Fruit fly (Drosophila melanogaster) Kc167 (cell line): Measurements from ENCODE around the gene CSN6.

Experiments
- Myc ChIP-seq: fragments of >200 bp; optimal IDR thresholded peaks from 2 replicates; lab custom pipeline; 2017; ENCODE audit warnings: missing external identifiers
- Sin3A ChIP-seq: fragments of >200 bp; optimal IDR thresholded peaks from 2 replicates; lab custom pipeline; 2018; ENCODE audit warnings: missing external identifiers
- h ChIP-seq: fragments of >200 bp; optimal IDR thresholded peaks from 3 replicates; lab custom pipeline; 2018; ENCODE audit warnings: missing external identifiers
- insv ChIP-seq: fragments of >200 bp; optimal IDR thresholded peaks from 3 replicates; lab custom pipeline; 2018; ENCODE audit warnings: missing external identifiers
- psq ChIP-seq: fragments of >200 bp; optimal IDR thresholded peaks from 2 replicates; lab custom pipeline; 2017; ENCODE audit warnings: missing external identifiers
- ttk ChIP-seq: sonication (Bioruptor generic); optimal IDR thresholded peaks from 2 replicates; lab custom pipeline; 2017; ENCODE audit warnings: missing external identifiers

The CSN6 gene

DNA sequence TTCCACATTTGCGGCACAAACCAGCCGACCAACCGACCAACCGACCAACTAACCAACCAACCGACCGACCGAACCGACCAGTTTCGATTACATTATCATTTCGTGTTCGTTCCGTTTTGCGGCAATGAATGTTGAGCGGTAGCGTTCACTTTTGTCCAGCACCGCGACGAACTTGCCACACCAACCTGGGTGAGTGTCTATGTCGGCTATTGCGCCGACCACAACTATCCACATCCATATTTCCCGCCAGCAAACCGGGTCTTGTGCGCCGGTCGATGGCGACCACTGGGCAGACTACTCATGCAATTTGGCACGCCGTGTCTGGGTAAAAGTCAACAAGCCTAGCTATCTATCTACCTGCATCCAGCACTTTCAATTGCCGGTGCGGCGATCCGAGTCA is 3.6 kb upstream of the CSN6 start:
- no peak for TF ChIP-seq ttk (lab: Kevin White, UChicago)
- TF ChIP-seq Myc (lab: Kevin White, UChicago), result no peak
- TF ChIP-seq h (lab: Kevin White, UChicago), result no peak
- no peak for TF ChIP-seq Sin3A (lab: Kevin White, UChicago)
- TF ChIP-seq psq (lab: Kevin White, UChicago), result no peak
- no peak for TF ChIP-seq insv (lab: Kevin White, UChicago)

DNA sequence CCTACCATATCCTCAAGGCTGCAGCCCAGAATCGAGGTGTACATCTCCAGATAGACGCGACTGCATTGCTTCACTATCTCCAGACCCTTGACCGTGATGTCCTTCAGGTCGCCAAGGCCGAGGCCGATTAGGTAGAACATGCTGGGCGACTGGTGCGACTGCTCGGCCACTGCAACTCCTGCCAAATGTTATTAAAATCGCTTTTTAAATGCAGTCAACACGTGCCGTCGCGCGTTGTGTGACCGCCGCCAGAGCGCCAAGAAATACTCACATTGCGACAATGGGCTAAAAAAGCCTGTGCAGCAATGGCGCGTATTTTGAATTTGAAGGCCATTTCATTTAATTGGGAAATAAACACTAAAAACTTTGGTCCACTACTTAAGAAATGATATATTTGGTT is 2.4 kb downstream of the CSN6 start, which contains the start of gene Dph5:
Gene Dph5 (minus strand): TSS at position 245 of the 400 bp plus-strand sequence.
- no peak for TF ChIP-seq insv (lab: Kevin White, UChicago)
- no peak for TF ChIP-seq ttk (lab: Kevin White, UChicago)
- no peak for TF ChIP-seq Myc (lab: Kevin White, UChicago)
- no peak for TF ChIP-seq psq (lab: Kevin White, UChicago)

DNA sequence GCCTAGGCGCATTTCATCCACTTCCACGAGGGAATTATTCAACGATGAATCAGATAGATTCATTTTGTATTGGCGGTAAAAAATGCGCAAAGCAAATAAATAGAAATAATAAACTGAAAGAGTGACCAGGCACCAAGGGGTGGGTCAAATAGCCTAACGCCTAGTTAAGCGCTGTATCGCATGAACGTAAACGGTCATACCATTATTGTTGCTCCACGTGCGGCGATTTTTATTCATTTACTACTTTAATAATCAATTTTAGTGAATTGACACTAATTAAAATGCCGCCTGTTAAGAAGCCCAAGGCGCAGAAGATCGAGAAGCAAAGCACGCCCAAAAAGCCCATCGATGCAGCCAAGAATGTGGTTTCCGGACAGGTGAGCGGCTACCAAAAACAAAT is 4.0 kb downstream of the CSN6 start, which contains the start of the genes CG33107 and CG6937:
Gene CG33107 (minus strand): TSS at position 137 of the 400 bp plus-strand sequence.
Gene CG6937 (plus strand): TSS at position 192 of the 400 bp plus-strand sequence.
- TF ChIP-seq Myc (lab: Kevin White, UChicago) (no peak), insv (lab: Kevin White, UChicago) (no peak), Sin3A (lab: Kevin White, UChicago) (no peak), h (lab: Kevin White, UChicago) (no peak), psq (lab: Kevin White, UChicago) (no peak), ttk (lab: Kevin White, UChicago) (no peak)

DNA sequence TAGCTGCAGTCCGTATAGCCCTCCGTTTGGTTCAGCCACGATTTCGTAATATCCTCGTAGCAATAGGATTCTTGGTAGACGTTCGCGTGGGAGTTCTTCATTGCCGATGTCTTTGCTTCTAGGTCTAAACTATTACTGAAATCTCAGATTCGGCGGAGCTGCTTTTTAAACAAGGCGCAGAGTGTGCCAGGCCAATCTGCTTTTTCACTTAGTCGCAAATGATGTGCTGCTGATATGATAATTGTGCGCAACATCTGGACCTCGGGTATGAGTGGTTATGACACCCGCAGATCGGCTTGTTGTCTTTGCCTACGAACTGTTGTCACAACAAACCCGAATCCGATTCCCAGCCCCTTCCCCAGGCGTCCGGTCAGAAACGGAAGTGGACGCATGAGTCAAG is 6.0 kb downstream of the CSN6 start, which contains the start of gene btn:
Gene btn (minus strand): TSS at position 101 of the 400 bp plus-strand sequence.
- no peak for TF ChIP-seq Myc (lab: Kevin White, UChicago)
- no peak for TF ChIP-seq insv (lab: Kevin White, UChicago)
- no peak for TF ChIP-seq Sin3A (lab: Kevin White, UChicago)
- TF ChIP-seq ttk (lab: Kevin White, UChicago), result no peak
- TF ChIP-seq psq (lab: Kevin White, UChicago), result no peak
- TF ChIP-seq h (lab: Kevin White, UChicago), result no peak

DNA sequence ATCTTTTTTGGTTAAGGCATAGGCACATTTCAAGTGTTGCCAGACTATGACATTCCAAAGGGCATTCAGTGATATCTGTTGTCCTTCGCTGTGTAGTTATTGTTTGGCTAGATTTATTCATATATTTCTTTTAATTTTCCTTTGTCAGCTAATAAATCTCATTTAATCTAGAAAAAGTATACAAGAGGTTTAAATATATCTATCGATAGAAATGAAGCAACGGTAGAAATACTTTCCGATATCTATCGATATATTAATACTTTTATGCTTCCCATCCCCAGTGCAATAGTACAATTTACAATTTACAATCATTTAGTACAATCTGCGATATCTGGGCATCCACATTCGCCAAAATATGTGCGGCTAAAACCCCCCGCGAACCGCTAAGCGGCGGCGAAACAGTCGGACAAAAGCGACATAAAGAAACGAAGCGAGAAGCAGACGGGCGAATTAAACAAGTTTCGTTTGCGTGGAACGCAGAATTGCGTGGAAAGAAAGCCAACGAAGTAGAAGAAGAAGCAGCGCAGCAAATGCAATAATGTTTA is 6.9 kb downstream of the CSN6 start, which contains the start of gene Efa6:
Gene Efa6 (plus strand): TSS at position 337 of the 545 bp plus-strand sequence.
- TF ChIP-seq Myc (lab: Kevin White, UChicago), result no peak
- no peak for TF ChIP-seq ttk (lab: Kevin White, UChicago)
- TF ChIP-seq h (lab: Kevin White, UChicago), result no peak
- TF ChIP-seq Sin3A (lab: Kevin White, UChicago), result no peak
- TF ChIP-seq psq (lab: Kevin White, UChicago), result no peak
- no peak for TF ChIP-seq insv (lab: Kevin White, UChicago)

DNA sequence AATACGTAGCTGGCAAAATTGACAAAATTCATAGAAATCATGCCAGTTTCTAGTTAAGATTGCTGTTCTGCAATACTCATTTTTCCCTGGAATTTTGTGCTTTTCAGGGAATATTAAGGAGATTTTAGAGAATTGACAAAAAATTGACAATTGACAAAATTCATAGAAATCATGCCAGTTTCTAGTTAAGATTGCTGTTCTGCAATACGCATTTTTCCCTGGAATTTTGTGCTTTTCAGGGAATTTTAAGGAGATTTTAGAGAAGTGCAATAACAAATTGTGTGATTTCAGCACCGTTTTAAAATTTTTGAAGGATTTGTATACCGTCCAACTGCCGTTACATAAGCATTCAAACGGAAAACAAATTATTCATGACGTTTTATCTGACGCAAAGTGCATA is 8.2 kb downstream of the CSN6 start:
- TF ChIP-seq h (lab: Kevin White, UChicago) (no peak), insv (lab: Kevin White, UChicago) (no peak), psq (lab: Kevin White, UChicago) (no peak), Sin3A (lab: Kevin White, UChicago) (no peak), ttk (lab: Kevin White, UChicago) (no peak), Myc (lab: Kevin White, UChicago) (no peak)

DNA sequence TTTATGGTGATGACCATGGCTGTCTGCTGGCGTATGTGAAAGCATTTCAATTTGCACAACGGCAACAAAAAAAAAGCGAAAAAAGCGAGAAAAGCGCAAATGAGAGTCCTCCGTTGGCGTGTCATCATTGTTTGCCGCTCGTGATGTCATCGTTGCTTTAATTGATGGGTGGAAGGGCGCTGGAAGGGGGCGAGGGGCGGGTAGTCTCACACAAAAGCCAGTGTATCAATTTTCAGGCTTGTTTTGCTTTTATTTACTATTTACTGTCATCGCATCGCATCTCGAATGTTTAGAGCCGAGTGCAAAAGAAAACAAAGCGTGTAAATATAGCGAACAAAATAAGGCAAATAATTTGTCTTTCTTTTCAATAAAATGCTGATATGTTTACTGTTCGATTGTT is 8.7 kb downstream of the CSN6 start:
- TF ChIP-seq insv (lab: Kevin White, UChicago) (no peak), ttk (lab: Kevin White, UChicago) (no peak), h (lab: Kevin White, UChicago) (no peak), Sin3A (lab: Kevin White, UChicago) (no peak), psq (lab: Kevin White, UChicago) (no peak), Myc (lab: Kevin White, UChicago) (no peak)

DNA sequence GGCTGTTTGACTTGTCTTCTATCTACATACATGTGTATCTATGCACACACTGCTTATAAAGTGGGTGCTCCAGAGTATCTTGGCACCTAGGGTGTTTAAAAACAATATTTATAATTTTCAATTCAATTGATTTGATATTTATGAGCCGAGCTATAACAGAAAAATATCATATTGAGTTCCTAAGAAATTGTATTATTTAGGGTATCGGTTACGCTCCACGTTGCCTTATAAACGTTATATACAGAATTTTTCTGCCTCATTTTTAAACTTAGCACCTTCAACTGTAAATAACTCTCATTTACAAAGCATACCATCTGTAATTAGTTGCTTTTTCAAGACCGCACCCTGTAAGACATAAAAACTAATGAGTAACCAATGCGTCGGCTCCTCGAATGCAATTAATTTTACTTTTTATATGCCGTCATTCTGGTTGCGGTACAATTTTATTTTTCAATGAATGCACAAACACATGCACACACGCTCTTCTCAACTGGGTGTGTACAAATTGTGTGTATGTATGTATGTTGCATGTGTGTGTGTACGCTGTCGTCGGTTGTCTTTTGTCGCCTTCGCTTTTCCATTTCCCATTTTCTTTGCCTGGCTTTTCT is 10.2 kb downstream of the CSN6 start:
- TF ChIP-seq psq (lab: Kevin White, UChicago) (no peak), ttk (lab: Kevin White, UChicago) (no peak), Sin3A (lab: Kevin White, UChicago) (no peak), h (lab: Kevin White, UChicago) (no peak), Myc (lab: Kevin White, UChicago) (no peak), insv (lab: Kevin White, UChicago) (no peak)

DNA sequence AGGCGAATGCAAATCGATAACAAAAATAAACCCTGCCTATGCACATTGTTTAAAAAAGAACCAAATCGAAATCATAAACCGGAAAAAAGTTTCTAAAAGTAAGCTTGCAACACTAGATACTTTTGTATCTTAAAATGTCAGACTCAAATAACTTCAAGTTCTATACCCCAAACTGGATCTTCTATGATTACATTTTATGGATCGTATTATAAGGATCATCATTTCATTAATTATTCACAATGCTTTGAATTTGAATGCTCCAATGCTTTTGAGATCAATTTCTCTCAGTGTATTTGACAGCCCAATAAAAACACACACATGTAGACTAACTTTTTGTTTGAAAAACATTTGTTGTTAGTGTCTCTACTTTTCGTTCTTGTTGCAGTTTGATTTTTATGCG is 13.7 kb downstream of the CSN6 start:
- TF ChIP-seq Myc (lab: Kevin White, UChicago), result no peak
- no peak for TF ChIP-seq ttk (lab: Kevin White, UChicago)
- TF ChIP-seq h (lab: Kevin White, UChicago), result no peak
- TF ChIP-seq psq (lab: Kevin White, UChicago), result no peak
- no peak for TF ChIP-seq insv (lab: Kevin White, UChicago)
- TF ChIP-seq Sin3A (lab: Kevin White, UChicago), result no peak

DNA sequence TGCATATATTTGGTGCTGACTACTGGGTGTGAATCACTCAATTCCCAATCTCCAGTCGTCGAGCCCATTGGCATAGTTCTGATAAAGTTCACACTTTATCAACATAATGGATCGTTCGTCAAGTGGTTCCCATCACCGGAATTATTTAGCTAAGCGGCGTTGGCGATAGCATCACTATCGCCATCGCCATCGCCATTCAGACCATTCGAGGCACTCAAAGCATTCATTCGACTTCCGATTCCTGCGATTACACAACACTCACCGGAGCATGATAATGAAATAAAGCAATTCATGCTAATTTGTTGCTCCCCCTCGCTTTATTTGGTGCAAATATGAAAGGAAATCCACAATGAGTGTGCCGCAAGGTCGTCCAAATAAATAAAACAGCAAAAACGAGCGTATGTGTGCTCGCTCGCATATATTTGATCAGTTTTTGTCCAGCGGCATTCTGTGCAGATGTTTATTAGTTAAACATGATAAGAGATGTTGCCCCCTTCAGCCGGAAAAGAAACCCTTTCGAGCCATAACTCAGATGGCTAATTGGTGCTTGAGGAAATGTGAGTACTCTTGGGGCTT is 14.8 kb downstream of the CSN6 start:
- TF ChIP-seq psq (lab: Kevin White, UChicago) (no peak), ttk (lab: Kevin White, UChicago) (no peak), insv (lab: Kevin White, UChicago) (no peak), h (lab: Kevin White, UChicago) (no peak), Myc (lab: Kevin White, UChicago) (no peak), Sin3A (lab: Kevin White, UChicago) (no peak)

DNA sequence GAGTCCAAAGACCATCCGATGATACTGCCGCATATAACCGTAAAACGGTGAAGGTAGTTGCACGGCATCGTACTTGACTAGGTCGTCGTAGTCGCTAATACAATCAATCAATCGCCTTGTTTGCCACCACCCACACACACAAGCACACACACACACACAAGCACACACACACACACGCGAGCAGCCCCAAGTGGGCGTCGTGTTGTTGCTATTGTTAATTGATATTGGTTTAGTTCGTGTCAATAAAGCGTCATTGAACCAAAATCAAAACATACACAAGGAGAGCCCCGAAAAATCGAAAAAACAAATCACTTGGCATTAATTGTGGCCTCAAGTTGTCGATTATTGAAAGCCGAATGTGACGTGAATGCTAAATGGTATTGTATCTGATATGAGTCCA is 15.9 kb downstream of the CSN6 start:
- TF ChIP-seq Sin3A (lab: Kevin White, UChicago) (no peak), psq (lab: Kevin White, UChicago) (no peak), Myc (lab: Kevin White, UChicago) (no peak), ttk (lab: Kevin White, UChicago) (no peak), h (lab: Kevin White, UChicago) (no peak)
